Fruit fly (Drosophila melanogaster): ENCODE results near the gene Cad86C.

Gene Cad86C

dm6 chr3R:10886462-10887315 is 59.8 kb downstream of the Cad86C start (continued):
- TF ChIP-seq CG3838 (GFP tag; optimal IDR thresholded peaks at IDR 0.05) (peak; percentile 65), CG10979 (tag; optimal IDR thresholded peaks at IDR 0.05) (peak; percentile 89), CG4820 (GFP tag; optimal IDR thresholded peaks at IDR 0.05) (peak; percentile 79), CkIIα-i1 (GFP tag; IDR thresholded peaks at IDR 0.05) (no peak), CG3163 (GFP tag; optimal IDR thresholded peaks at IDR 0.05) (peak; percentile 85), CG15269 (tag; optimal IDR thresholded peaks at IDR 0.05) (peak; percentile 94), CG7271 (tag; optimal IDR thresholded peaks at IDR 0.05) (peak; percentile 14), CG4282 (GFP tag; optimal IDR thresholded peaks at IDR 0.05) (peak; percentile 66), NfI (GFP tag; optimal IDR thresholded peaks at IDR 0.05) (peak; percentile 87), knrl (GFP tag; IDR thresholded peaks at IDR 0.05; ENCODE audit: partially characterized antibody) (peak; percentile 29; the same call in 1 of the 3 replicates), sd (tag; optimal IDR thresholded peaks at IDR 0.05) (peak; percentile 80), CG8388 (GFP tag; optimal IDR thresholded peaks at IDR 0.05) (peak; percentile 84), bowl (GFP tag; IDR thresholded peaks at IDR 0.05) (peak; percentile 85), Asciz (GFP tag; optimal IDR thresholded peaks at IDR 0.05) (peak; percentile 81), cad (GFP tag; optimal IDR thresholded peaks at IDR 0.05) (no peak), Optix (GFP tag; IDR thresholded peaks at IDR 0.05) (peak; percentile 58; the same call in 1 of the 3 replicates), Sry-δ (GFP tag; optimal IDR thresholded peaks at IDR 0.05) (peak; percentile 40), Dfd (GFP tag; optimal IDR thresholded peaks at IDR 0.05) (no peak), prd (optimal IDR thresholded peaks at IDR 0.05) (no peak), prd (GFP tag; IDR thresholded peaks at IDR 0.05) (peak; percentile 86), az2 (GFP tag; optimal IDR thresholded peaks at IDR 0.05) (peak; percentile 86), CG14710 (tag; optimal IDR thresholded peaks at IDR 0.05) (peak; percentile 76), CG1832 (GFP tag; optimal IDR thresholded peaks at IDR 0.05) (no peak), slp2 (GFP tag; optimal IDR thresholded peaks at IDR 0.05) (peak; percentile 91), ERR (GFP tag; optimal IDR thresholded peaks at IDR 0.05) (peak; percentile 78), org-1 (GFP tag; optimal IDR thresholded peaks at IDR 0.05) (peak; percentile 87), CG8924 (tag; optimal IDR thresholded peaks at IDR 0.05) (peak; percentile 88), Usf (GFP tag; optimal IDR thresholded peaks at IDR 0.05) (peak; percentile 73), exex (tag; optimal IDR thresholded peaks at IDR 0.05) (peak; percentile 72), tll (GFP tag; optimal IDR thresholded peaks at IDR 0.05) (no peak), Neu2 (GFP tag; optimal IDR thresholded peaks at IDR 0.05; ENCODE audit: borderline replicate concordance) (peak; percentile 12), D (optimal IDR thresholded peaks at IDR 0.05) (no peak), D (GFP tag; optimal IDR thresholded peaks at IDR 0.05) (peak; percentile 81), CG6254 (GFP tag; optimal IDR thresholded peaks at IDR 0.05) (peak; percentile 74), vnd (GFP tag; IDR thresholded peaks at IDR 0.05; ENCODE audit: partially characterized antibody) (no peak), trh (GFP tag; optimal IDR thresholded peaks at IDR 0.05) (peak; percentile 48), repo (GFP tag; optimal IDR thresholded peaks at IDR 0.05) (peak; percentile 69), HLH54F (GFP tag; optimal IDR thresholded peaks at IDR 0.05) (peak; percentile 79), usp (GFP tag; optimal IDR thresholded peaks at IDR 0.05) (no peak), dmrt99B (tag; optimal IDR thresholded peaks at IDR 0.05) (peak; percentile 92), CG16779 (GFP tag; IDR thresholded peaks at IDR 0.05) (0 out of 2 replicates have a peak, but pooled peaks have one; percentile 8), CG11696 (GFP tag; IDR thresholded peaks at IDR 0.05) (peak; percentile 98), CG6683 (GFP tag; optimal IDR thresholded peaks at IDR 0.05) (peak; percentile 91), HmgD (GFP tag; optimal IDR thresholded peaks at IDR 0.05) (no peak), nerfin-2 (GFP tag; IDR thresholded peaks at IDR 0.05; ENCODE audit: partially characterized antibody) (0 out of 2 replicates have a peak, but pooled peaks have one; percentile 28), jigr1 (GFP tag; IDR thresholded peaks at IDR 0.05) (peak; percentile 79), CG9727 (GFP tag; optimal IDR thresholded peaks at IDR 0.05) (peak; percentile 89), C15 (GFP tag; IDR thresholded peaks at IDR 0.05) (peak; percentile 34; the same call in 1 of the 3 replicates), CG9215 (GFP tag; IDR thresholded peaks at IDR 0.05) (peak; percentile 91)
